Worm (Caenorhabditis elegans): ENCODE measurements around the gene ceh-19.
"Not testable (repeated sequence)": the region's sequence is repeated elsewhere in the genome, so short reads cannot be mapped to it uniquely, and the experiment has no call there.

Gene ceh-19

ce11 chrIV:7946899-7947499 is 8.8 kb downstream of the ceh-19 start, which contains the start of gene F20D12.12 (continued):
- peak; percentile 90 for TF ChIP-seq Y79H2A.3 (GFP tag; conservative IDR thresholded peaks at IDR 0.05)
- TF ChIP-seq ztf-6 (GFP tag; IDR thresholded peaks at IDR 0.05): peak; percentile 75; the same call in 1 of the 2 replicates
- peak; percentile 97 for TF ChIP-seq Y95B8A.8 (GFP tag; IDR thresholded peaks at IDR 0.05)
- 0 out of 2 replicates have a peak, but pooled peaks have one; percentile 6 for TF ChIP-seq F37B4.10 (GFP tag; IDR thresholded peaks at IDR 0.05)
- peak; percentile 90 for TF ChIP-seq madf-3 (GFP tag; IDR thresholded peaks at IDR 0.05)
- peak; percentile 14 for TF ChIP-seq rpc-1 (optimal IDR thresholded peaks at IDR 0.05)
- not testable (repeated sequence) for TF ChIP-seq rpc-1 (tag; optimal IDR thresholded peaks at IDR 0.05)
- TF ChIP-seq tlf-1 (GFP tag; optimal IDR thresholded peaks at IDR 0.05): peak; percentile 69
- peak; percentile 53; the same call in 1 of the 2 replicates for TF ChIP-seq Y53F4B.3 (GFP tag; IDR thresholded peaks at IDR 0.05)
- TF ChIP-seq aptf-2 (GFP tag; conservative IDR thresholded peaks at IDR 0.05): peak; percentile 97
- peak; percentile 88 for TF ChIP-seq C06A6.2 (GFP tag; conservative IDR thresholded peaks at IDR 0.05)
- TF ChIP-seq let-526 (GFP tag; IDR thresholded peaks at IDR 0.05): peak; percentile 71; the same call in 1 of the 2 replicates
- peak; percentile 76 for TF ChIP-seq C17E4.6 (GFP tag; IDR thresholded peaks at IDR 0.05)
- peak in 2 of 3 experiments; percentile 25 to 50 for TF ChIP-seq lin-35 (GFP tag; optimal IDR thresholded peaks at IDR 0.05)
- peak; percentile 83 for TF ChIP-seq ceh-27 (GFP tag; optimal IDR thresholded peaks at IDR 0.05)
- TF ChIP-seq tbp1 (GFP tag; optimal IDR thresholded peaks at IDR 0.05): peak; percentile 59
- peak; percentile 91 for TF ChIP-seq bed-2 (GFP tag; IDR thresholded peaks at IDR 0.05)
- TF ChIP-seq snpc-3.4 (tag; optimal IDR thresholded peaks at IDR 0.05): peak; percentile 64
- TF ChIP-seq ztf-18 (tag; optimal IDR thresholded peaks at IDR 0.05): peak; percentile 38
- peak; percentile 96 for TF ChIP-seq rcor-1 (GFP tag; IDR thresholded peaks at IDR 0.05)
- peak; percentile 47; the same call in 1 of the 2 replicates for TF ChIP-seq egl-44 (GFP tag; IDR thresholded peaks at IDR 0.05)
- peak; percentile 94 for TF ChIP-seq attf-5 (GFP tag; optimal IDR thresholded peaks at IDR 0.05)
- peak; percentile 83 for TF ChIP-seq egrh-3 (GFP tag; IDR thresholded peaks at IDR 0.05)
- TF ChIP-seq K12H6.12 (tag; optimal IDR thresholded peaks at IDR 0.05): peak; percentile 49
- TF ChIP-seq lsl-1 (GFP tag; optimal IDR thresholded peaks at IDR 0.05): peak; percentile 87
- peak; percentile 65 for TF ChIP-seq athp-1 (tag; optimal IDR thresholded peaks at IDR 0.05)
- peak; percentile 85 for TF ChIP-seq hmg-1.2 (GFP tag; IDR thresholded peaks at IDR 0.05)
- TF ChIP-seq ceh-91 (GFP tag; IDR thresholded peaks at IDR 0.05): peak; percentile 97
- TF ChIP-seq F33H1.4 (GFP tag; IDR thresholded peaks at IDR 0.05): peak; percentile 88
- peak; percentile 67 for TF ChIP-seq dpl-1 (GFP tag; optimal IDR thresholded peaks at IDR 0.05)
- TF ChIP-seq dox-1 (GFP tag; IDR thresholded peaks at IDR 0.05): peak; percentile 97
- TF ChIP-seq ztf-25 (GFP tag; IDR thresholded peaks at IDR 0.05): peak; percentile 92
- TF ChIP-seq attf-6 (GFP tag; IDR thresholded peaks at IDR 0.05): peak; percentile 75
- TF ChIP-seq mcd-1 (GFP tag; IDR thresholded peaks at IDR 0.05): peak; percentile 88
- peak; percentile 23 for TF ChIP-seq him-1 (tag; optimal IDR thresholded peaks at IDR 0.05)
- TF ChIP-seq ceh-100 (GFP tag; IDR thresholded peaks at IDR 0.05): peak; percentile 99
- TF ChIP-seq attf-3 (GFP tag; conservative IDR thresholded peaks at IDR 0.05): peak; percentile 88
- peak; percentile 23 for TF ChIP-seq ztf-26 (tag; optimal IDR thresholded peaks at IDR 0.05)
- 0 out of 2 replicates have a peak, but pooled peaks have one; percentile 40 for TF ChIP-seq ceh-40 (GFP tag; IDR thresholded peaks at IDR 0.05)
- TF ChIP-seq lin-26 (GFP tag; IDR thresholded peaks at IDR 0.05): peak; percentile 84
- peak; percentile 71 for TF ChIP-seq cebp-1 (GFP tag; IDR thresholded peaks at IDR 0.05)
- peak; percentile 75 for TF ChIP-seq cebp-1 (tag; optimal IDR thresholded peaks at IDR 0.05)
- peak; percentile 27; the same call in 1 of the 2 replicates for TF ChIP-seq hmg-20 (GFP tag; IDR thresholded peaks at IDR 0.05)
- TF ChIP-seq lin-40 (tag; optimal IDR thresholded peaks at IDR 0.05): peak; percentile 71
- TF ChIP-seq B0019.2 (GFP tag; conservative IDR thresholded peaks at IDR 0.05): peak; percentile 96
- TF ChIP-seq D2030.7 (GFP tag; IDR thresholded peaks at IDR 0.05): peak; percentile 99
- peak; percentile 98 for TF ChIP-seq ztf-28 (GFP tag; IDR thresholded peaks at IDR 0.05)

Measured in whole organism, young adult.